Fruit fly (Drosophila melanogaster) whole organism, pupa: ENCODE data around the gene CG14034.

ENCODE experiments used
- CG17806 ChIP-seq: fragments of 200-800 bp; sonication (Bioruptor generic); optimal IDR thresholded peaks from 2 replicates; lab custom pipeline; 2018; ENCODE audit warnings: missing biosample characterization, mild to moderate bottlenecking, missing genetic modification characterization, moderate library complexity
- CG34367 ChIP-seq: fragments of 200-800 bp; sonication (Bioruptor generic); optimal IDR thresholded peaks from 2 replicates; lab custom pipeline; 2018; ENCODE audit warnings: missing biosample characterization, mild to moderate bottlenecking, missing genetic modification characterization
- EcR ChIP-seq: fragments of 200-800 bp; sonication (Bioruptor generic); optimal IDR thresholded peaks from 3 replicates; lab custom pipeline; 2019; ENCODE audit warnings: missing biosample characterization, missing genetic modification characterization, mild to moderate bottlenecking, moderate library complexity, missing genetic modification reagents
- Ets98B ChIP-seq: fragments of 200-800 bp; sonication (Bioruptor generic); IDR thresholded peaks from 2 replicates; pipeline ENCODE4 v1.3.6; 2022; ENCODE audit warnings: missing biosample characterization, missing genetic modification characterization
- Pif1A ChIP-seq: fragments of 200-800 bp; sonication (Bioruptor generic); optimal IDR thresholded peaks from 3 replicates; lab custom pipeline; 2016; ENCODE audit warnings: missing biosample characterization, missing genetic modification characterization
- Pif1B ChIP-seq: fragments of 200-800 bp; sonication (Bioruptor generic); optimal IDR thresholded peaks from 3 replicates; lab custom pipeline; 2016; ENCODE audit warnings: missing biosample characterization, missing genetic modification characterization
- fd96Ca ChIP-seq: fragments of 200-800 bp; sonication (Bioruptor generic); IDR thresholded peaks from 3 replicates; pipeline ENCODE4 v1.3.6; 2022; ENCODE audit warnings: missing biosample characterization, missing genetic modification characterization

DNA sequence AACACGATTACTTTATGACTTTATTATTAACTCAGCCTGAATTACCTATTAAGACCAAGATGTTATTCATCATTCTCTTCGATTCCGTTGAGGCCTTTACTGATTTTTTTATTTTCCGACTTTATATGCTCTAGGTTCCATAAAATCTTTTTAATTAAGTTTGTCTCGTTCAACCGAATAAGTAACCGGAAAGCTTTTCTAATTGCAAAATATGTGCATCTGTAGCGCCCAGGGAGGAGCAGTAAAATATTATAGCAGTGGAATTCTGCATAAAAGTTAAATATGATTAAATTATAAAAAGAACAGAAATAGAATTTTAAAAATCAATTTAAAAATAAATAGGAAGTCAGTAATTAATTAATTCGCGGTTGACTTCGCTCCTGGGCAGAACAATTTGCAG is at the start of gene CG14034, which contains the start of gene TpnC25D:
- no peak for TF ChIP-seq Ets98B (GFP tag; lab: Robert Waterston, UW)
- no peak for TF ChIP-seq Pif1A
- no peak for TF ChIP-seq CG17806 (tag; lab: Kevin White, UChicago)
- no peak for TF ChIP-seq EcR
- TF ChIP-seq fd96Ca: no peak
- TF ChIP-seq Pif1B (GFP tag; lab: Kevin White, UChicago): no peak
- no peak for TF ChIP-seq CG34367
